Fruit fly (Drosophila melanogaster) whole organism, adult: ENCODE results near the gene Prp3.
A peak's percentile ranks its signal among the peaks of the same experiment; 100 is the strongest.

Experiments used
- Clk ChIP-seq: fragments of 200-800 bp; sonication (Bioruptor generic); optimal IDR thresholded peaks from 2 replicates; lab custom pipeline; 2017; ENCODE audit warnings: missing biosample characterization, missing genetic modification characterization
- Mnt ChIP-seq: fragments of 200-800 bp; sonication (Bioruptor generic); optimal IDR thresholded peaks from 2 replicates; lab custom pipeline; 2016; ENCODE audit warnings: missing biosample characterization, mild to moderate bottlenecking, missing genetic modification characterization

DNA sequence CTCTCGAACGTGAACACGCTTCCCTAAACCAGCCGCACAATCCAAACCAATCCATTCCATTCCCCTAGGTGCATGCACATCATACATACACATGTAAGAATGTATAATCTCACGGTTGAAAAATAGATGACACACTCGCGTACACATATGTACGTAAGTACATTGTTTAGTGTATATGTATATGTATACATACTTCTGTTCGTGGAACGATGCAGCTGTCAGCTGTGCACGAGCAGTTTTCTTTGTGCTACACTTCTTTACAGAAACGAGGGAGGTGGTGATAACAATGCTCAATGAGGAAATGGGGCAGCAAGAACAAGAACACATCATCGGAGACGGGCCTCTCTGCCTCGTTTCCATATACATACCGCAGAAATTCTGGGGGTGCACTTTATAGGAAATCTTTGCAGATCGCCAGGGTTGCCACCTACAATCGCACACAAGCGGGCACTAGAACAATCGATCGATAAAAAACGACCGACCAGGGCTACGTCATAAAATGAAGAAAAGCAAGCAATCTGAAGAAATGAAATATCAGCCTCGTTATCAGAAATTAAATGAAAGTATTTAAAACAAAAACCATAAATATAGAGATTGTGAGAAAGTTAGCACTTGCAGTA, 10.7 kb upstream of the Prp3 start:
- TF ChIP-seq Clk (GFP tag; lab: Kevin White, UChicago): no peak
- TF ChIP-seq Mnt (GFP tag; lab: Kevin White, UChicago): peak; percentile 55
